Worm (Caenorhabditis elegans): ENCODE results near the gene rpl-34.

- peak; percentile 33 for TF ChIP-seq hlh-30 (tag; optimal IDR thresholded peaks at IDR 0.05; ENCODE audit: insufficient read depth)
- no peak for TF ChIP-seq odd-2 (tag; optimal IDR thresholded peaks at IDR 0.05)
- TF ChIP-seq ama-1 (optimal IDR thresholded peaks at IDR 0.05), result no peak
- no peak for TF ChIP-seq pqm-1 (tag; optimal IDR thresholded peaks at IDR 0.05)
- no peak for TF ChIP-seq fkh-10 (GFP tag; optimal IDR thresholded peaks at IDR 0.05)
- TF ChIP-seq pros-1 (tag; optimal IDR thresholded peaks at IDR 0.05), result no peak
- no peak for TF ChIP-seq pha-4 (tag; optimal IDR thresholded peaks at IDR 0.05)
- no peak for TF ChIP-seq dmd-4 (tag; optimal IDR thresholded peaks at IDR 0.05; ENCODE audit: borderline replicate concordance)
- no peak for TF ChIP-seq ceh-9 (tag; optimal IDR thresholded peaks at IDR 0.05)
- TF ChIP-seq elt-2 (tag; optimal IDR thresholded peaks at IDR 0.05), result no peak
Observed at ce11 chrIV:12268272-12269045, at the start of gene rpl-34, which contains the start of gene ppm-1.H.

All from whole organism, late embryonic.